Worm (Caenorhabditis elegans): Measurements from ENCODE around the gene tag-275.

DNA sequence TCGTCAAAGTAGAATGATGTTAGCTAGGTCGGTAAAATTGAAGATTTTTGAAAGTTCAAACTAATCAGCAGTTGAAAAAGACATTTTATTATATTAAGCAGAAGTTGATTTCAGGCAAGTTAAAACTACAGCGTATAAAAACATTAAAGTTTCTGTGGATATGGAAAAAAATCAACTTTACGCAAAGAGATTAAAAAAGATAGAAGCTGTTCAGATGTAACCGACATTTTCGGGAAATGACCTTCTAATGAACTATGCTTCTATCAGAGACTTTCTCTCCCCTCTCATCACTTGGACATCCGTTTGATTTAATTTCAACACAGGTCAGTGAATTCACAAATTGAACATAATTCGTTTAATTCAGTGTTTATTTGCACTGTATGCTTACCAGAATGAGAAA lies 29.9 kb upstream of the tag-275 start, which contains the start of gene T13C5.7:
- TF ChIP-seq pqm-1 (tag; optimal IDR thresholded peaks at IDR 0.05) = no peak
- TF ChIP-seq dpl-1 (GFP tag; optimal IDR thresholded peaks at IDR 0.05) = no peak
- no peak for TF ChIP-seq snpc-4 (tag; optimal IDR thresholded peaks at IDR 0.05)
- TF ChIP-seq elt-2 (tag; optimal IDR thresholded peaks at IDR 0.05) = no peak
- TF ChIP-seq nhr-47 (tag; optimal IDR thresholded peaks at IDR 0.05) = no peak
- no peak for TF ChIP-seq mep-1 (tag; optimal IDR thresholded peaks at IDR 0.05)
- TF ChIP-seq egl-13 (tag; optimal IDR thresholded peaks at IDR 0.05) = no peak
- no peak for TF ChIP-seq nhr-28 (tag; optimal IDR thresholded peaks at IDR 0.05)
- TF ChIP-seq lin-39 (tag; optimal IDR thresholded peaks at IDR 0.05) = no peak
